Worm (Caenorhabditis elegans) whole organism, L4/young adult: Measurements from ENCODE around the gene R10E8.3.

Experiments
- W03F9.2 ChIP-seq: fragments of 150-350 bp; optimal IDR thresholded peaks from 2 replicates; lab custom pipeline; 2014; ENCODE audit warnings: missing biosample characterization, missing genetic modification characterization
- dao-5 ChIP-seq: sonication (generic microtip); optimal IDR thresholded peaks from 2 replicates; lab custom pipeline; 2016; ENCODE audit warnings: missing genotype, missing genetic modification characterization, moderate library complexity, missing compliant biosample characterization
- him-1 ChIP-seq: sonication (generic microtip); optimal IDR thresholded peaks from 2 replicates; lab custom pipeline; 2016; ENCODE audit warnings: missing genotype, missing genetic modification reagents, missing genetic modification characterization, missing compliant biosample characterization

DNA sequence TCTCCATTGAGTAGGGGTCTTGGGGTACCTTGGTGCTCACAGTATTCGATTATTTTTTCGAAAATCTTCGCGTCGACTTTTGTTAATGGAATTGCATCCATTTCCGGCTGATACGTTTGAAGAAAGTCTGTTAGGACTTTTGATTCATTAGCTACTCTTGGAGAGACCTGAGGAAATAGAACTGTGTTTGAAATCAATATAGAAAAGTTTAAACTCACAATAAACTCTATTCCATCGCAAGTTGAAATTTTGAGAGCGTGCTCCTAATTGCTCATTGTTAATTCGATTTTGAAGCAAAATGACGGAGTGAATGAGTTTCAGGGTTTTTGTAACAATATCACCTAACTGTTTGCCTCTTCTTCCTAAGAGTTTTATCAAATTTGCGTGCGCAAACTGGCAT, 33.3 kb upstream of the R10E8.3 start, which contains the start of gene skr-6:
- TF ChIP-seq him-1 (tag; lab: Kevin White, UChicago) (no peak), W03F9.2 (tag; lab: Kevin White, UChicago) (no peak), dao-5 (tag; lab: Kevin White, UChicago) (no peak)
